Fruit fly (Drosophila melanogaster) whole organism, embryonic: ENCODE data around the gene Cdk1.

Experiments
- B-H1 ChIP-seq: fragments of 200-800 bp; sonication (Bioruptor generic); IDR thresholded peaks from 3 replicates; pipeline ENCODE4 v1.3.6; 2022; ENCODE audit warnings: missing biosample characterization, missing genetic modification characterization
- CG10366 ChIP-seq: fragments of 200-800 bp; sonication (Bioruptor generic); IDR thresholded peaks from 2 replicates; pipeline ENCODE4 v1.3.6; 2022; ENCODE audit warnings: missing biosample characterization, missing genetic modification characterization
- CG10543 ChIP-seq: fragments of 200-800 bp; sonication (Bioruptor generic); optimal IDR thresholded peaks from 3 replicates; lab custom pipeline; 2017; ENCODE audit warnings: missing biosample characterization, mild to moderate bottlenecking, missing genetic modification characterization, moderate library complexity
- CG11398 ChIP-seq: fragments of 200-800 bp; sonication (Bioruptor generic); optimal IDR thresholded peaks from 2 replicates; lab custom pipeline; 2016; ENCODE audit warnings: missing biosample characterization, missing genetic modification characterization
- CG11504 ChIP-seq: fragments of 200-800 bp; sonication (Bioruptor generic); optimal IDR thresholded peaks from 3 replicates; lab custom pipeline; 2019; ENCODE audit warnings: missing biosample characterization, mild to moderate bottlenecking, missing genetic modification characterization, moderate library complexity
- CG12299 ChIP-seq: fragments of 200-800 bp; sonication (Bioruptor generic); optimal IDR thresholded peaks from 2 replicates; lab custom pipeline; 2018; ENCODE audit warnings: missing biosample characterization, mild to moderate bottlenecking, missing genetic modification characterization
- CG13424 ChIP-seq: fragments of 200-800 bp; sonication (Bioruptor generic); optimal IDR thresholded peaks from 2 replicates; lab custom pipeline; 2019; ENCODE audit warnings: missing biosample characterization, mild to moderate bottlenecking, missing genetic modification characterization, moderate library complexity
- CG1603 ChIP-seq: fragments of 200-800 bp; sonication (Bioruptor generic); optimal IDR thresholded peaks from 2 replicates; lab custom pipeline; 2019; ENCODE audit warnings: missing biosample characterization, mild to moderate bottlenecking, missing genetic modification characterization, moderate library complexity
- CG17359 ChIP-seq: fragments of 200-800 bp; sonication (Bioruptor generic); optimal IDR thresholded peaks from 3 replicates; lab custom pipeline; 2018; ENCODE audit warnings: missing biosample characterization, mild to moderate bottlenecking, missing genetic modification characterization, moderate library complexity
- CG17802 ChIP-seq: fragments of 200-800 bp; sonication (Bioruptor generic); optimal IDR thresholded peaks from 2 replicates; lab custom pipeline; 2018; ENCODE audit warnings: missing biosample characterization, mild to moderate bottlenecking, missing genetic modification characterization, moderate library complexity
- CG2202 ChIP-seq: fragments of 200-800 bp; sonication (Bioruptor generic); optimal IDR thresholded peaks from 2 replicates; lab custom pipeline; 2018; ENCODE audit warnings: missing biosample characterization, mild to moderate bottlenecking, missing genetic modification characterization
- CG2712 ChIP-seq: fragments of 200-800 bp; optimal IDR thresholded peaks from 3 replicates; lab custom pipeline; 2019; ENCODE audit warnings: missing biosample characterization, mild to moderate bottlenecking, missing genetic modification characterization, moderate library complexity
- CG2875 ChIP-seq: fragments of 200-800 bp; sonication (Bioruptor generic); optimal IDR thresholded peaks from 2 replicates; lab custom pipeline; 2017; ENCODE audit warnings: missing biosample characterization, mild to moderate bottlenecking, missing genetic modification characterization, missing genetic modification reagents
- CG30403 ChIP-seq: fragments of 200-800 bp; sonication (Bioruptor generic); optimal IDR thresholded peaks from 3 replicates; lab custom pipeline; 2016; ENCODE audit warnings: missing biosample characterization, missing genetic modification characterization
- CG31388 ChIP-seq: fragments of 200-800 bp; sonication (Bioruptor generic); optimal IDR thresholded peaks from 2 replicates; lab custom pipeline; 2016; ENCODE audit warnings: missing biosample characterization, missing genetic modification characterization
- CG3281 ChIP-seq: fragments of 200-800 bp; sonication (Bioruptor generic); optimal IDR thresholded peaks from 3 replicates; lab custom pipeline; 2017; ENCODE audit warnings: missing biosample characterization, mild to moderate bottlenecking, missing genetic modification characterization
- CG4404 ChIP-seq: fragments of 200-800 bp; sonication (Bioruptor generic); IDR thresholded peaks from 2 replicates; pipeline ENCODE4 v1.3.6; 2022; ENCODE audit warnings: missing biosample characterization, missing genetic modification characterization
- CG6654 ChIP-seq: fragments of 200-800 bp; sonication (Bioruptor generic); optimal IDR thresholded peaks from 2 replicates; lab custom pipeline; 2017; ENCODE audit warnings: missing biosample characterization, mild to moderate bottlenecking, missing genetic modification characterization
- CG6689 ChIP-seq: fragments of 200-800 bp; sonication (Bioruptor generic); IDR thresholded peaks from 2 replicates; pipeline ENCODE4 v1.3.6; 2022; ENCODE audit warnings: missing biosample characterization, missing genetic modification characterization
- CG7786 ChIP-seq: fragments of 200-800 bp; sonication (Bioruptor generic); optimal IDR thresholded peaks from 2 replicates; lab custom pipeline; 2016; ENCODE audit warnings: missing biosample characterization, missing genetic modification characterization
- CG8478 ChIP-seq: fragments of >200 bp; optimal IDR thresholded peaks from 2 replicates; lab custom pipeline; 2018
- CG8765 ChIP-seq: fragments of 200-800 bp; sonication (Bioruptor generic); IDR thresholded peaks from 2 replicates; pipeline ENCODE4 v1.3.6; 2022; ENCODE audit warnings: missing biosample characterization, missing genetic modification characterization
- CG9876 ChIP-seq: fragments of 200-800 bp; sonication (Bioruptor generic); optimal IDR thresholded peaks from 2 replicates; lab custom pipeline; 2016; ENCODE audit warnings: missing biosample characterization, missing genetic modification characterization
- CTCF ChIP-seq: fragments of 200-800 bp; sonication (Bioruptor generic); optimal IDR thresholded peaks from 2 replicates; lab custom pipeline; 2017; ENCODE audit warnings: missing biosample characterization, mild to moderate bottlenecking, missing genetic modification characterization, moderate library complexity
- Deaf1 ChIP-seq: fragments of 200-800 bp; optimal IDR thresholded peaks from 3 replicates; lab custom pipeline; 2019; ENCODE audit warnings: missing biosample characterization, mild to moderate bottlenecking, missing genetic modification characterization, moderate library complexity
- H2.0 ChIP-seq: fragments of 200-800 bp; sonication (Bioruptor generic); IDR thresholded peaks from 2 replicates; pipeline ENCODE4 v1.3.6; 2022; ENCODE audit warnings: missing biosample characterization, missing genetic modification characterization
- Kr ChIP-seq: fragments of 200-800 bp; sonication (Bioruptor generic); optimal IDR thresholded peaks from 2 replicates; lab custom pipeline; 2017; ENCODE audit warnings: missing biosample characterization, mild to moderate bottlenecking, missing genetic modification characterization
- Pdp1 ChIP-seq, 2 experiments: fragments of 200-800 bp; sonication (Bioruptor generic); optimal IDR thresholded peaks; 3 replicates each; lab custom pipeline; 2016; ENCODE audit warnings: missing biosample characterization in 2 of 2, missing genetic modification characterization in 2 of 2, mild to moderate bottlenecking in 1 of 2, moderate library complexity in 1 of 2
- Sin3A ChIP-seq: fragments of >200 bp; optimal IDR thresholded peaks from 2 replicates; lab custom pipeline; 2018
- Usf ChIP-seq: fragments of 200-800 bp; sonication (Bioruptor generic); optimal IDR thresholded peaks from 2 replicates; lab custom pipeline; 2017; ENCODE audit warnings: missing genotype, missing biosample characterization, missing genetic modification characterization
- Vsx1 ChIP-seq: fragments of 200-800 bp; sonication (Bioruptor generic); optimal IDR thresholded peaks from 2 replicates; lab custom pipeline; 2017; ENCODE audit warnings: missing biosample characterization, mild to moderate bottlenecking, missing genetic modification characterization, missing genetic modification reagents
- bowl ChIP-seq: fragments of 200-800 bp; sonication (Bioruptor generic); IDR thresholded peaks from 2 replicates; pipeline ENCODE4 v1.3.6; 2022; ENCODE audit warnings: missing biosample characterization, missing genetic modification characterization
- cad ChIP-seq: fragments of >200 bp; optimal IDR thresholded peaks from 2 replicates; lab custom pipeline; 2017; ENCODE audit warnings: missing biosample characterization, missing genetic modification characterization
- cg ChIP-seq: fragments of 200-800 bp; sonication (Bioruptor generic); optimal IDR thresholded peaks from 3 replicates; lab custom pipeline; 2019; ENCODE audit warnings: missing biosample characterization, mild to moderate bottlenecking, missing genetic modification characterization, moderate library complexity
- danr ChIP-seq: fragments of 200-800 bp; sonication (Bioruptor generic); IDR thresholded peaks from 2 replicates; pipeline ENCODE4 v1.3.6; 2022; ENCODE audit warnings: missing biosample characterization, missing genetic modification characterization
- dati ChIP-seq: fragments of 200-800 bp; sonication (Bioruptor generic); IDR thresholded peaks from 2 replicates; pipeline ENCODE4 v1.3.6; 2022; ENCODE audit warnings: missing biosample characterization, missing genetic modification characterization
- fru ChIP-seq: fragments of >200 bp; optimal IDR thresholded peaks from 2 replicates; lab custom pipeline; 2017
- gfzf ChIP-seq: fragments of 200-800 bp; sonication (Bioruptor generic); optimal IDR thresholded peaks from 2 replicates; lab custom pipeline; 2016; ENCODE audit warnings: missing biosample characterization, mild to moderate bottlenecking, missing genetic modification characterization, moderate library complexity
- hth ChIP-seq: fragments of >200 bp; optimal IDR thresholded peaks from 2 replicates; lab custom pipeline; 2017; ENCODE audit warnings: inconsistent platforms
- lbe ChIP-seq: fragments of 200-800 bp; sonication (Bioruptor generic); optimal IDR thresholded peaks from 2 replicates; lab custom pipeline; 2016; ENCODE audit warnings: missing biosample characterization, mild to moderate bottlenecking, missing genetic modification characterization
- mld ChIP-seq: fragments of 200-800 bp; sonication (Bioruptor generic); IDR thresholded peaks from 3 replicates; pipeline ENCODE4 v1.3.6; 2022; ENCODE audit warnings: missing biosample characterization, missing genetic modification characterization; ENCODE audit not compliant: partially characterized antibody
- pan ChIP-seq, 4 experiments: fragments of >200 bp in 3 of 4; fragments of 200-800 bp in 1 of 4; sonication (Bioruptor generic) in 1 of 4; optimal IDR thresholded peaks in 3 of 4; IDR thresholded peaks in 1 of 4; 2 replicates each; pipeline versions ENCODE4 v1.3.6 to Lab custom; 2017 to 2022; ENCODE audit warnings: missing biosample characterization in 2 of 4, missing genetic modification characterization in 2 of 4, mixed read lengths in 1 of 4
- shn ChIP-seq: fragments of 200-800 bp; sonication (Bioruptor generic); optimal IDR thresholded peaks from 3 replicates; lab custom pipeline; 2016; ENCODE audit warnings: missing biosample characterization, missing genetic modification characterization
- so ChIP-seq: fragments of 200-800 bp; sonication (Bioruptor generic); IDR thresholded peaks from 3 replicates; pipeline ENCODE4 v1.3.6; 2022; ENCODE audit warnings: missing biosample characterization, missing genetic modification characterization
- sob ChIP-seq: fragments of 200-800 bp; sonication (Bioruptor generic); IDR thresholded peaks from 2 replicates; pipeline ENCODE4 v1.3.6; 2022; ENCODE audit warnings: missing biosample characterization, missing genetic modification characterization
- tio ChIP-seq: fragments of 200-800 bp; sonication (Bioruptor generic); optimal IDR thresholded peaks from 2 replicates; lab custom pipeline; 2017; ENCODE audit warnings: missing biosample characterization, missing genetic modification characterization, inconsistent platforms
- tll ChIP-seq, 2 experiments: fragments of 200-800 bp in 1 of 2; fragments of >200 bp in 1 of 2; sonication (Bioruptor generic) in 1 of 2; optimal IDR thresholded peaks; 2 replicates each; lab custom pipeline; 2017 to 2019; ENCODE audit warnings: missing biosample characterization in 2 of 2, missing genetic modification characterization in 2 of 2, mild to moderate bottlenecking in 1 of 2, moderate library complexity in 1 of 2
- unc-4 ChIP-seq: fragments of 200-800 bp; sonication (Bioruptor generic); IDR thresholded peaks from 2 replicates; pipeline ENCODE4 v1.3.6; 2022; ENCODE audit warnings: missing biosample characterization, missing genetic modification characterization; ENCODE audit not compliant: partially characterized antibody
- wek ChIP-seq: fragments of 200-800 bp; sonication (Bioruptor generic); optimal IDR thresholded peaks from 3 replicates; lab custom pipeline; 2018; ENCODE audit warnings: missing biosample characterization, mild to moderate bottlenecking, missing genetic modification characterization, moderate library complexity
- z ChIP-seq: fragments of 200-800 bp; sonication (Bioruptor generic); IDR thresholded peaks from 3 replicates; pipeline ENCODE4 v1.3.6; 2022; ENCODE audit warnings: missing biosample characterization, missing genetic modification characterization

The Cdk1 gene

DNA sequence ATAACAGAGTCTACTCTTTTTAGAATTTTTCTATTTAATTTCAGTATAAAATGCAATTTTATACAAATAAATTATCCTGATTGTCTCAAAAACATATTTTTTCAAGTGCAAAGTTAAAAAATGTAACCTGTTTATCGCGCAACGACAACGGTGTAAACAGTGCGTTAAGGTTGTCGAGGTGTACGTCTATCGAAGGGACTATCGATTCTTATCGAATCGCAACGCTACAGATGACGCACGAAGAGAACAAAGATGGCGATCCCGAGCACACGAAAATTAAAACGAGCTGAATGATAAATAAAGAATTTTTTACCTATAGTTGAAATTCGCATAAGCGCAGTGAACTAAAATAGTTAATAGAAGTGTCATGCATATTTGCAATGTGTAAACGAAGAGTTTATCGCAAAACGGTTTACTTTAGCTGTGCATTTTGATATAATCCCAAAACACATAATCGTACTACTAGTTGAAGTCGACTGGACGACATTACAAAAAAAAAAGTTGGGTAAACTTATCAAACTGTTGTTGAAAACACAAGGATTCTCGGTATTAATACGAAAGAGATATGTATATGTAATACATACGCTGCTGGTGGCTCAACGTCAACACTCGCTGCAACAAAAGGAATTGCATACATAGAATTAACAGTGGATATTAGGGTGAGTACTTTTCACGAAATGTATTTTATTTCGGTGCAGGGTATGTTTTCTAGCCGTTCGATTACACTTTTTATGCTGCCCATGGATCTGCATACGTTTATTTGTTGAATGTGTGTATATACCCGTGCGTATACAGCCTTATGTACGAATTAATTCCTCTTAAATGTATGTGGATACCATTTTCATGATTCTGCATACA is 2.0 kb upstream of the Cdk1 start, which contains the start of gene da (continued):
- TF ChIP-seq mld (GFP tag; lab: Robert Waterston, UW) (no peak), CG11504 (tag; lab: Kevin White, UChicago) (peak; percentile 72), cg (GFP tag; lab: Kevin White, UChicago) (no peak), Kr (GFP tag; lab: Kevin White, UChicago) (no peak), shn (GFP tag; lab: Kevin White, UChicago) (peak; percentile 7), Deaf1 (tag; lab: Kevin White, UChicago) (peak; percentile 98), tio (GFP tag; lab: Kevin White, UChicago) (no peak), so (no peak), CG2712 (peak; percentile 71), CG1603 (peak; percentile 97), B-H1 (peak; percentile 15; the same call in 1 of the 3 replicates), CG2202 (tag; lab: Kevin White, UChicago) (no peak), CG2875 (GFP tag; lab: Kevin White, UChicago) (peak; percentile 25), CG17359 (tag; lab: Kevin White, UChicago) (peak; percentile 68), Sin3A (lab: Kevin White, UChicago) (no peak), CG13424 (tag; lab: Kevin White, UChicago) (peak; percentile 64), CG4404 (GFP tag; lab: Robert Waterston, UW) (no peak), Usf (GFP tag; lab: Kevin White, UChicago) (no peak), gfzf (GFP tag; lab: Kevin White, UChicago) (peak; percentile 21), CG10366 (GFP tag; lab: Robert Waterston, UW) (peak; percentile 63; the same call in 1 of the 2 replicates), CG30403 (GFP tag; lab: Kevin White, UChicago) (peak; percentile 77), tll (GFP tag; optimal IDR thresholded peaks at IDR 0.05; lab: Kevin White, UChicago) (peak in 1 of 2 experiments; percentile 12), dati (GFP tag; lab: Robert Waterston, UW) (no peak), fru (lab: Kevin White, UChicago) (no peak), CG17802 (tag; lab: Kevin White, UChicago) (peak; percentile 95), unc-4 (GFP tag; lab: Robert Waterston, UW) (peak; percentile 54; the same call in 1 of the 2 replicates), CG6654 (GFP tag; lab: Kevin White, UChicago) (no peak), CG8765 (GFP tag; lab: Robert Waterston, UW) (no peak), hth (no peak), CG8478 (no peak), z (GFP tag; lab: Robert Waterston, UW) (no peak), CG6689 (GFP tag; lab: Robert Waterston, UW) (peak; percentile 64), danr (GFP tag; lab: Robert Waterston, UW) (no peak), cad (GFP tag; lab: Kevin White, UChicago) (no peak), CG12299 (tag; lab: Kevin White, UChicago) (no peak), H2.0 (GFP tag; lab: Robert Waterston, UW) (peak; percentile 60), Vsx1 (no peak), pan (optimal IDR thresholded peaks at IDR 0.05; lab: Kevin White, UChicago) (no peak), pan (GFP tag; optimal IDR thresholded peaks at IDR 0.05 in 1 of 2, IDR thresholded peaks at IDR 0.05 in 1 of 2) (peak in 1 of 2 experiments; percentile 61), CG11398 (GFP tag; lab: Kevin White, UChicago) (no peak), CTCF (GFP tag; lab: Kevin White, UChicago) (no peak), CG7786 (GFP tag; lab: Kevin White, UChicago) (peak; percentile 55), Pdp1 (GFP tag; optimal IDR thresholded peaks at IDR 0.05; lab: Kevin White, UChicago) (peak; percentile 33 to 69), lbe (GFP tag; lab: Kevin White, UChicago) (no peak), CG3281 (peak; percentile 10), wek (peak; percentile 15), CG10543 (peak; percentile 21), bowl (GFP tag; lab: Robert Waterston, UW) (no peak), sob (GFP tag; lab: Robert Waterston, UW) (peak; percentile 62; the same call in 1 of the 2 replicates), CG9876 (GFP tag; lab: Kevin White, UChicago) (peak; percentile 19), CG31388 (GFP tag; lab: Kevin White, UChicago) (peak; percentile 7)
